Fruit fly (Drosophila melanogaster): ENCODE data around the gene CG14696.

- TF ChIP-seq EcR (GFP tag; optimal IDR thresholded peaks at IDR 0.05) (no peak), gl (tag; optimal IDR thresholded peaks at IDR 0.05) (no peak), fd96Ca (GFP tag; IDR thresholded peaks at IDR 0.05) (no peak), CG14655 (GFP tag; optimal IDR thresholded peaks at IDR 0.05) (no peak), Snoo (tag; optimal IDR thresholded peaks at IDR 0.05) (no peak)
These were observed 7.0 kb downstream of the CG14696 start for dm6 chr3R:10877808-10878207.
